Worm (Caenorhabditis elegans) whole organism, late embryonic: ENCODE data around the gene lig-4.
A peak's percentile ranks its signal among the peaks of the same experiment; 100 is the strongest.

Experiments
- Y22D7AL.16 ChIP-seq: sonication (generic microtip); optimal IDR thresholded peaks from 2 replicates; lab custom pipeline; 2016; ENCODE audit warnings: missing genetic modification characterization, missing compliant biosample characterization
- ahr-1 ChIP-seq: sonication (generic microtip); optimal IDR thresholded peaks from 2 replicates; lab custom pipeline; 2016; ENCODE audit warnings: missing genetic modification characterization, missing compliant biosample characterization
- ceh-14 ChIP-seq: sonication (generic microtip); optimal IDR thresholded peaks from 2 replicates; lab custom pipeline; 2016; ENCODE audit warnings: missing genotype, missing genetic modification characterization, missing compliant biosample characterization
- ceh-18 ChIP-seq: sonication (generic microtip); optimal IDR thresholded peaks from 2 replicates; lab custom pipeline; 2016; ENCODE audit warnings: missing genetic modification characterization, missing compliant biosample characterization
- ceh-19 ChIP-seq: fragments of 200-800 bp; sonication (Bioruptor generic); optimal IDR thresholded peaks from 2 replicates; lab custom pipeline; 2018; ENCODE audit warnings: mild to moderate bottlenecking, missing genetic modification characterization, missing compliant biosample characterization
- ceh-30 ChIP-seq: fragments of 150-350 bp; optimal IDR thresholded peaks from 2 replicates; lab custom pipeline; 2014; ENCODE audit warnings: missing biosample characterization, missing genetic modification characterization
- ceh-31 ChIP-seq: sonication (generic microtip); optimal IDR thresholded peaks from 2 replicates; lab custom pipeline; 2016; ENCODE audit warnings: missing genetic modification characterization, missing compliant biosample characterization
- dmd-4 ChIP-seq: sonication (generic microtip); optimal IDR thresholded peaks from 2 replicates; lab custom pipeline; 2016; ENCODE audit warnings: borderline replicate concordance, missing genetic modification characterization, missing compliant biosample characterization
- fkh-10 ChIP-seq: fragments of 150-350 bp; optimal IDR thresholded peaks from 2 replicates; lab custom pipeline; 2014; ENCODE audit warnings: missing biosample characterization, missing genetic modification reagents, missing genetic modification characterization
- hlh-30 ChIP-seq: sonication (generic microtip); optimal IDR thresholded peaks from 2 replicates; lab custom pipeline; 2017; ENCODE audit warnings: antibody characterized with exemption, missing genetic modification characterization, missing compliant biosample characterization; ENCODE audit not compliant: insufficient read depth
- hlh-6 ChIP-seq: sonication (generic microtip); optimal IDR thresholded peaks from 2 replicates; lab custom pipeline; 2016; ENCODE audit warnings: missing genotype, missing genetic modification characterization, missing compliant biosample characterization
- lin-11 ChIP-seq: fragments of 200-800 bp; sonication (Bioruptor generic); optimal IDR thresholded peaks from 2 replicates; lab custom pipeline; 2018; ENCODE audit warnings: mild to moderate bottlenecking, missing genetic modification characterization, missing compliant biosample characterization
- madf-2 ChIP-seq: sonication (generic microtip); optimal IDR thresholded peaks from 2 replicates; lab custom pipeline; 2017; ENCODE audit warnings: missing genetic modification characterization, missing compliant biosample characterization
- nfya-1 ChIP-seq: sonication (generic microtip); optimal IDR thresholded peaks from 2 replicates; lab custom pipeline; 2017; ENCODE audit warnings: missing genetic modification characterization, mild to moderate bottlenecking, missing compliant biosample characterization, antibody characterized with exemption, moderate library complexity
- nhr-11 ChIP-seq: fragments of 150-350 bp; optimal IDR thresholded peaks from 2 replicates; lab custom pipeline; 2014; ENCODE audit warnings: missing biosample characterization, missing genetic modification characterization
- pat-9 ChIP-seq: fragments of 200-800 bp; sonication (Bioruptor generic); optimal IDR thresholded peaks from 2 replicates; lab custom pipeline; 2018; ENCODE audit warnings: mild to moderate bottlenecking, missing genetic modification characterization, moderate library complexity, missing compliant biosample characterization
- pros-1 ChIP-seq: fragments of 150-350 bp; optimal IDR thresholded peaks from 2 replicates; lab custom pipeline; 2014; ENCODE audit warnings: missing biosample characterization, missing genetic modification reagents, missing genetic modification characterization
- ref-2 ChIP-seq: sonication (generic microtip); optimal IDR thresholded peaks from 2 replicates; lab custom pipeline; 2016; ENCODE audit warnings: missing genetic modification characterization, missing compliant biosample characterization
- rnt-1 ChIP-seq: sonication (generic microtip); optimal IDR thresholded peaks from 2 replicates; lab custom pipeline; 2016; ENCODE audit warnings: missing genetic modification characterization, missing compliant biosample characterization
- sox-4 ChIP-seq: sonication (generic microtip); optimal IDR thresholded peaks from 2 replicates; lab custom pipeline; 2017; ENCODE audit warnings: mild to moderate bottlenecking, missing genetic modification characterization, inconsistent platforms, missing compliant biosample characterization
- syd-9 ChIP-seq: sonication (generic microtip); optimal IDR thresholded peaks from 2 replicates; lab custom pipeline; 2016; ENCODE audit warnings: mild to moderate bottlenecking, missing genetic modification characterization, moderate library complexity, missing compliant biosample characterization
- tbx-2 ChIP-seq: sonication (generic microtip); optimal IDR thresholded peaks from 2 replicates; lab custom pipeline; 2016; ENCODE audit warnings: missing genetic modification characterization, missing compliant biosample characterization
- unc-3 ChIP-seq, 2 experiments: fragments of 200-800 bp in 1 of 2; sonication (Bioruptor generic) in 1 of 2; sonication (generic microtip) in 1 of 2; conservative IDR thresholded peaks in 1 of 2; optimal IDR thresholded peaks in 1 of 2; 2 replicates each; pipeline versions ENCODE4 v1.3.6 to Lab custom; 2016 to 2022; ENCODE audit warnings: missing compliant biosample characterization in 2 of 2, missing genetic modification characterization in 2 of 2, missing genetic modification reagents in 1 of 2
- unc-55 ChIP-seq: sonication (generic microtip); optimal IDR thresholded peaks from 2 replicates; lab custom pipeline; 2017; ENCODE audit warnings: missing biosample characterization, missing genetic modification reagents, missing genetic modification characterization

lig-4 gene

DNA sequence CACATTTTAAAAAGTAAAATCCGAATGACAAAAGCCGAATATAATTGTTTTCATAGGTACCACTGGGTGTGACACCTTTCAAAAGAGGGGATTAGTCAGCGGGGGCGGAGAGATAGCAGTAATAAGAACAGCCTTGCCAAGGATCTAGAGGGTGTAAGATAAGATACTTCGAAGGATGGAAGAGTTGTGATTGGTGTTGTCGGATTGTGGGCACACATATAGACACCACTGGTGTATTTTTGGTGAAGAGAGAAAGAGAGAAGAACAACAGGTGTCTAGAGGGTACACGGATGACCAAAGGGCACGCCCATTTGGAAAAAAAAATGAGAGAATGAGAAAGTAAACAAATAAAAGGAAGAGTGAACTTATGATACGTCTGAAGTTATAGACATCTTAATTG lies 23.9 kb downstream of the lig-4 start:
- no peak for TF ChIP-seq fkh-10 (GFP tag; lab: Kevin White, UChicago)
- TF ChIP-seq rnt-1 (tag; lab: Kevin White, UChicago), result peak; percentile 20
- peak; percentile 33 for TF ChIP-seq unc-55 (GFP tag; lab: Kevin White, UChicago)
- TF ChIP-seq nfya-1, result peak; percentile 18
- TF ChIP-seq Y22D7AL.16 (tag; lab: Kevin White, UChicago), result no peak

DNA sequence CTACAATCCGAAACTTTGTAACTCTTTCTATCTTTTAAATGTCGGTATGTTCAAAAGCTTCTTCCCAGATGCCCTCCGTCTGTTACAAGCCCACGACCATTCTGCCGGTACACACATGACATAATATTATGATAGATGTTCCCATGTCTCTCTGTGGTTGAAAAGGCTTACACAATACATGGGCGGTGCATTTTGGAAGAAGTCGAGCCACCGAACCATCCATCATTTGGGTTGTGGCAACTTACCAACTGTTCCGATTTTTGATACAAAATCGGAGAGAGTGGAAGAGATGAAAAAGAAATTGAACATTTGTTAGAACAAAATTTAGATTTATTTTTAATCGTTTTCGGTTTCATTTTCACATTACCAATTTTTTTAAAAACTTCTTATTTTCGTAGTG lies 27.7 kb downstream of the lig-4 start:
- no peak for TF ChIP-seq pat-9 (tag; lab: Kevin White, UChicago)
- peak; percentile 86 for TF ChIP-seq unc-55 (GFP tag; lab: Kevin White, UChicago)

- TF ChIP-seq syd-9 (tag; lab: Kevin White, UChicago), result no peak
- no peak for TF ChIP-seq pat-9 (tag; lab: Kevin White, UChicago)
- TF ChIP-seq hlh-30 (tag; lab: Kevin White, UChicago), result no peak
- TF ChIP-seq lin-11 (tag; lab: Kevin White, UChicago), result no peak
- TF ChIP-seq ceh-19 (GFP tag; lab: Kevin White, UChicago), result no peak
- no peak for TF ChIP-seq nfya-1
- no peak for TF ChIP-seq ref-2 (tag; lab: Kevin White, UChicago)
These were observed 29.7 kb downstream of the lig-4 start for ce11 chrIII:7550979-7551378.

DNA sequence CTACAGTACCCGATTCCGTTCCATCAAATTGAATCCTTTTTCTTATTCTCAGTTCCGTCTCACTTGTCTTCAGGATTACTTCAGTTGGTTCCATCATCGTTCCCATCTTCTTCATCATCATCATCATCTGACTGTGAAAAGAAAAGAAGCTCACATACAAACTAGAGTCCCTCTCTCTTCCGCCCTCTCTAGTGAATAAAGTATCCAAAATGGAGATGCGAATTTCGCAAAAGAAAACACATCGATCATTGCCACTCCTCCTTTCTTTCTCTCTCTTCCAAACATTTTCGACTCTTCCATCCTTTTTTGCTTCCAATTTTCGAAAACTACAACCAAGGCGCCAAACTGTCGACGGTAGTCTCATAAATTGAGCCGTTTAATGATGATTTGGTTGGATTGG lies 31.6 kb downstream of the lig-4 start:
- TF ChIP-seq ceh-30 (tag; lab: Kevin White, UChicago) (no peak), sox-4 (tag; lab: Kevin White, UChicago) (no peak), pros-1 (tag; lab: Kevin White, UChicago) (no peak), hlh-6 (tag; lab: Kevin White, UChicago) (no peak), ahr-1 (tag; lab: Kevin White, UChicago) (no peak), madf-2 (no peak), hlh-30 (tag; lab: Kevin White, UChicago) (no peak), ceh-19 (GFP tag; lab: Kevin White, UChicago) (no peak), ref-2 (tag; lab: Kevin White, UChicago) (no peak)

- TF ChIP-seq ref-2 (tag; lab: Kevin White, UChicago) (no peak), unc-55 (GFP tag; lab: Kevin White, UChicago) (peak; percentile 22)
These were observed 32.5 kb downstream of the lig-4 start for ce11 chrIII:7553693-7554226.

DNA sequence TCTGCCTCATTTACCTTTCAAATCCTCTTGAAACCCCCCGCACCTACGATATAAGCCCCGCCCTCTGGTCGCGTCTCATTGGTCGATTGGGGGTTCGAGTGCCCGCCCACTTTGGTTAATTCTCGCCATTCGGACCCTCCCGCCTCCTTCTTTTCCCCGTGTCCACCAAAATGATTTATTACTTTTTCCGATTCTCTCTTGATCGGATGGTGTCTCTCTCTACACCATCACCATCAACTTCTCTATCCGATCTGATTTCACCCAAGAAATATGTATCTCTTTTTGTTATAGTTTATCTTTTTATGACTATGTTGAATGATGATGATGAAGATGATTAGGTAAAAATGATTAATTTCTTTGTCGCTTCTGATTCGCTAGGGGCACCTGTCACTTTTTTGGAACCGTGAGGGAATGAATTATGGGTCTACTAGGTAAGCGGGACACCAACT lies 33.5 kb downstream of the lig-4 start:
- TF ChIP-seq pros-1 (tag; lab: Kevin White, UChicago), result no peak
- TF ChIP-seq ceh-19 (GFP tag; lab: Kevin White, UChicago), result no peak
- TF ChIP-seq unc-3 (GFP tag; conservative IDR thresholded peaks at IDR 0.05; lab: Robert Waterston, UW), result 0 out of 2 replicates have a peak, but pooled peaks have one; percentile 13
- TF ChIP-seq unc-3 (tag; optimal IDR thresholded peaks at IDR 0.05; lab: Kevin White, UChicago), result no peak
- TF ChIP-seq tbx-2 (tag; lab: Kevin White, UChicago), result peak; percentile 14
- TF ChIP-seq rnt-1 (tag; lab: Kevin White, UChicago), result peak; percentile 7
- TF ChIP-seq ceh-18 (tag; lab: Kevin White, UChicago), result peak; percentile 9
- peak; percentile 91 for TF ChIP-seq nfya-1
- TF ChIP-seq unc-55 (GFP tag; lab: Kevin White, UChicago), result peak; percentile 98

DNA sequence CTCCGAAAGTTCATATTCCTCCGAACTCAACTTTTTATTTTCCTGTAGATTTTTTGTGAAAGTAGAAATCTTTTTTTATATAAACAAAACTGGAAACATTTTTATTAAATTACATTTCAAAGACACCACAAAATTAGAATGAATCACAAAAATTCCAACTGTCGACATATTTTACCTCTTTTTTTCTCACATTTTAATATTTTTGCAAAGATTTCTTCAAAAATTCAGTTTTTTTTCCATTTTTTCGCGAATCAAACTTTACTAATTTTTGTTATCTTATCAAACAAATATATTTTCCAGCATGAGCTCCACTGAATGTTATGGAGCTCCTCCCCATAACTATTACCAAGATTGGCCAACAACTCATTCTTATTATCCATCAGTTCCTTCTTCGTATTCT lies 34.1 kb downstream of the lig-4 start, which contains the start of gene ceh-13:
TSS of gene ceh-13 (plus strand) at position 301 of the 400 bp plus-strand sequence.
- TF ChIP-seq ceh-31 (tag; lab: Kevin White, UChicago) (no peak), nhr-11 (tag; lab: Kevin White, UChicago) (no peak), ceh-14 (tag; lab: Kevin White, UChicago) (no peak), unc-3 (GFP tag; conservative IDR thresholded peaks at IDR 0.05; lab: Robert Waterston, UW) (no peak), unc-3 (tag; optimal IDR thresholded peaks at IDR 0.05; lab: Kevin White, UChicago) (no peak), dmd-4 (no peak)
